Worm (Caenorhabditis elegans): ENCODE data around the gene T24A6.20.
"Not testable (repeated sequence)": the region's sequence is repeated elsewhere in the genome, so short reads cannot be mapped to it uniquely, and the experiment has no call there.

Gene T24A6.20

ce11 chrV:3588223-3588622 is 35.3 kb downstream of the T24A6.20 start:
- TF ChIP-seq efl-1 (optimal IDR thresholded peaks at IDR 0.05): no peak
- TF ChIP-seq efl-1 (GFP tag; optimal IDR thresholded peaks at IDR 0.05 in 1 of 2): peak in 1 of 2 experiments; percentile 16
- no peak for TF ChIP-seq F16B12.6 (tag; optimal IDR thresholded peaks at IDR 0.05)

DNA sequence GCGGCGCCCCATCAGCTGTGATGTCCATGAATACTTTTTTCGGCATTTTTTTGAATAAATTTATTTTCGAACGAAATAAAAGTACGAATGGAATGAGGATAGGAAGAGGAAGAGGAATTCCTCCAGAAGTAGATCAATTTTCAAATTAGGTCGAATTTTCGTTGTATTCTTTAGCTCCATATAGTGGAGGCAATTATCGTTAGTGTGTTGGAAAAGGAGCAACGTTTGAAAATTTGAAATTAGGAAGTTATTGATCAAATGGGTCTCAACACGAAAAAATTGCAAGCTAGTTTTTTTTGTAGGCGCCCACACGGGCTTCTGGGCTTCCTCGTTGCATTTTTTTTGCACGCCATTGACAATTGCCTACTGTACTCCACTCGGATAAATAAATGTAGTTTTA is 39.2 kb downstream of the T24A6.20 start, which contains the start of gene T22F3.12:
T22F3.12 (minus strand) TSS at position 101 of the 400 bp plus-strand sequence.
- TF ChIP-seq hlh-4 (tag; optimal IDR thresholded peaks at IDR 0.05): no peak
- no peak for TF ChIP-seq nhr-71 (tag; optimal IDR thresholded peaks at IDR 0.05)
- no peak for TF ChIP-seq C04F5.9 (tag; optimal IDR thresholded peaks at IDR 0.05)
- TF ChIP-seq F16B12.6 (tag; optimal IDR thresholded peaks at IDR 0.05): no peak
- TF ChIP-seq lir-3 (tag; optimal IDR thresholded peaks at IDR 0.05; ENCODE audit: poor library complexity): no peak
- TF ChIP-seq snu-23 (GFP tag; optimal IDR thresholded peaks at IDR 0.05): no peak
- no peak for TF ChIP-seq mep-1 (tag; optimal IDR thresholded peaks at IDR 0.05)
- TF ChIP-seq nhr-19 (GFP tag; conservative IDR thresholded peaks at IDR 0.05): no peak
- no peak for TF ChIP-seq grh-1 (GFP tag; IDR thresholded peaks at IDR 0.05)
- no peak for TF ChIP-seq efl-3 (GFP tag; optimal IDR thresholded peaks at IDR 0.05)
- no peak for TF ChIP-seq zag-1 (tag; optimal IDR thresholded peaks at IDR 0.05)
- no peak for TF ChIP-seq nhr-28 (tag; optimal IDR thresholded peaks at IDR 0.05)
- no peak for TF ChIP-seq unc-62 (GFP tag; optimal IDR thresholded peaks at IDR 0.05)
- no peak for TF ChIP-seq sptf-1 (tag; optimal IDR thresholded peaks at IDR 0.05)
- TF ChIP-seq lsy-2 (tag; optimal IDR thresholded peaks at IDR 0.05): no peak
- no peak for TF ChIP-seq pag-3 (tag; optimal IDR thresholded peaks at IDR 0.05; ENCODE audit: borderline replicate concordance, insufficient read depth)
- no peak for TF ChIP-seq blmp-1 (tag; optimal IDR thresholded peaks at IDR 0.05)
- no peak for TF ChIP-seq elt-2 (tag; optimal IDR thresholded peaks at IDR 0.05)

ce11 chrV:3594936-3595335 is 42.0 kb downstream of the T24A6.20 start, which contains the start of gene srh-213:
Gene srh-213, minus strand, starts transcription at chrV:3595036.
- TF ChIP-seq nhr-28 (tag; optimal IDR thresholded peaks at IDR 0.05): no peak
- TF ChIP-seq swsn-7 (tag; optimal IDR thresholded peaks at IDR 0.05): no peak
- no peak for TF ChIP-seq nhr-85 (tag)
- no peak for TF ChIP-seq nhr-237 (tag; optimal IDR thresholded peaks at IDR 0.05)
- no peak for TF ChIP-seq hpl-2 (GFP tag; optimal IDR thresholded peaks at IDR 0.05)
- TF ChIP-seq ztf-11 (tag; optimal IDR thresholded peaks at IDR 0.05): no peak
- no peak for TF ChIP-seq hlh-4 (tag; optimal IDR thresholded peaks at IDR 0.05)
- TF ChIP-seq C04F5.9 (tag; optimal IDR thresholded peaks at IDR 0.05): no peak
- no peak for TF ChIP-seq ceh-88 (GFP tag; IDR thresholded peaks at IDR 0.05)
- no peak for TF ChIP-seq mab-9 (GFP tag; IDR thresholded peaks at IDR 0.05)
- no peak for TF ChIP-seq fos-1 (tag; optimal IDR thresholded peaks at IDR 0.05)
- no peak for TF ChIP-seq lsy-2 (tag; optimal IDR thresholded peaks at IDR 0.05)
- no peak for TF ChIP-seq ama-1 (optimal IDR thresholded peaks at IDR 0.05)
- no peak for TF ChIP-seq pax-3 (tag; optimal IDR thresholded peaks at IDR 0.05)
- no peak for TF ChIP-seq sptf-1 (tag; optimal IDR thresholded peaks at IDR 0.05)
- no peak for TF ChIP-seq ceh-63 (GFP tag; optimal IDR thresholded peaks at IDR 0.05)
- no peak for TF ChIP-seq lin-39 (tag; optimal IDR thresholded peaks at IDR 0.05)
- TF ChIP-seq unc-62 (GFP tag; optimal IDR thresholded peaks at IDR 0.05): no peak
- TF ChIP-seq unc-130 (tag; optimal IDR thresholded peaks at IDR 0.05): no peak

DNA sequence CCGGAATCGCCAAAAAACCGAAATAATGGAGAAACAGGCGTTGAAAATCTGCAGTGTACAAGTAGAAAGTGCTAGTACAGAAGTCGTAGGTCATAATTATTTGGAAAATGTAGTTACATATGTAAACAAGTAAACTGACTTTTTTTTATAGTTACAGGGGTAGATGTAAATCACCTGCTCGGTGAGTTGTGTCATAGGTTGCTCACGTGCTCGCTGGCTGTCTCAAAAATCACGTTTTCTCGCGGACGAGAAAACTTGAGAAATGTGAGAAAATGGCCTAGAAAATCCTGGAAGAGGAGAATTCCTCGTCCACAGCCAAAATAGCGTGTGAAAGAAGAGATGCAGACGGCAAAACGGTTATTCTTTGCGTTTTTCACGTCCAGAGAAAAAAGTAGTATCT is 44.1 kb downstream of the T24A6.20 start, which contains the start of gene srh-212:
srh-212 (minus strand) TSS at position 101 of the 400 bp plus-strand sequence.
- not testable (repeated sequence) for TF ChIP-seq mab-9 (GFP tag; IDR thresholded peaks at IDR 0.05); ztf-4 (tag; optimal IDR thresholded peaks at IDR 0.05); C16A3.4 (tag; optimal IDR thresholded peaks at IDR 0.05)

ce11 chrV:3600570-3600969 is 47.6 kb downstream of the T24A6.20 start, which contains the start of gene T22F3.7:
Gene T22F3.7, minus strand, starts transcription at chrV:3600670.
- TF ChIP-seq ceh-82 (tag; optimal IDR thresholded peaks at IDR 0.05): no peak
- no peak for TF ChIP-seq unc-98 (GFP tag; IDR thresholded peaks at IDR 0.05)
- no peak for TF ChIP-seq ama-1 (optimal IDR thresholded peaks at IDR 0.05)
- TF ChIP-seq C04F5.9 (tag; optimal IDR thresholded peaks at IDR 0.05): no peak
- no peak for TF ChIP-seq irx-1 (tag; optimal IDR thresholded peaks at IDR 0.05)
- TF ChIP-seq dpl-1 (GFP tag; optimal IDR thresholded peaks at IDR 0.05): no peak
- TF ChIP-seq Y116A8C.19 (tag; optimal IDR thresholded peaks at IDR 0.05; ENCODE audit: borderline replicate concordance): no peak
- TF ChIP-seq nhr-20 (tag; optimal IDR thresholded peaks at IDR 0.05): no peak
- TF ChIP-seq alr-1 (tag; optimal IDR thresholded peaks at IDR 0.05; ENCODE audit: borderline replicate concordance): no peak
- no peak for TF ChIP-seq lin-15B (tag; optimal IDR thresholded peaks at IDR 0.05)
- TF ChIP-seq C16A3.4 (tag; optimal IDR thresholded peaks at IDR 0.05): no peak
- no peak for TF ChIP-seq zip-4 (GFP tag; optimal IDR thresholded peaks at IDR 0.05)
- no peak for TF ChIP-seq tlp-1 (tag; optimal IDR thresholded peaks at IDR 0.05)
- TF ChIP-seq hlh-17 (GFP tag; optimal IDR thresholded peaks at IDR 0.05; ENCODE audit: borderline replicate concordance): no peak
- TF ChIP-seq mab-9 (GFP tag; IDR thresholded peaks at IDR 0.05): no peak
- TF ChIP-seq ztf-4 (tag; optimal IDR thresholded peaks at IDR 0.05): no peak
- no peak for TF ChIP-seq nhr-19 (GFP tag; conservative IDR thresholded peaks at IDR 0.05)
- no peak for TF ChIP-seq fos-1 (tag; optimal IDR thresholded peaks at IDR 0.05)

Measured in whole organism, L1 larva.